Fruit fly (Drosophila melanogaster) whole organism, prepupa: ENCODE measurements around the gene CG10336.

Experiments used
- Blimp-1 ChIP-seq: fragments of 200-800 bp; sonication (Bioruptor generic); optimal IDR thresholded peaks from 3 replicates; lab custom pipeline; 2017; ENCODE audit warnings: missing biosample characterization, missing genetic modification characterization, mild to moderate bottlenecking, moderate library complexity, missing genetic modification reagents
- CG10631 ChIP-seq: fragments of 200-800 bp; sonication (Bioruptor generic); optimal IDR thresholded peaks from 2 replicates; lab custom pipeline; 2016; ENCODE audit warnings: missing biosample characterization, missing genetic modification characterization
- CG10669 ChIP-seq: fragments of 200-800 bp; sonication (Bioruptor generic); optimal IDR thresholded peaks from 3 replicates; lab custom pipeline; 2018; ENCODE audit warnings: missing biosample characterization, mild to moderate bottlenecking, missing genetic modification characterization, moderate library complexity
- CG11294 ChIP-seq: fragments of 200-800 bp; sonication (Bioruptor generic); IDR thresholded peaks from 2 replicates; pipeline ENCODE4 v1.3.6; 2022; ENCODE audit warnings: missing biosample characterization, missing genetic modification characterization
- CG11762 ChIP-seq: fragments of 200-800 bp; sonication (Bioruptor generic); optimal IDR thresholded peaks from 3 replicates; lab custom pipeline; 2016; ENCODE audit warnings: missing biosample characterization, missing genetic modification characterization; ENCODE audit not compliant: insufficient read depth
- CG11902 ChIP-seq: fragments of 200-800 bp; sonication (Bioruptor generic); optimal IDR thresholded peaks from 3 replicates; lab custom pipeline; 2016; ENCODE audit warnings: missing biosample characterization, missing genetic modification characterization
- CG15336 ChIP-seq: fragments of 200-800 bp; sonication (Bioruptor generic); IDR thresholded peaks from 2 replicates; pipeline ENCODE4 v1.3.6; 2022; ENCODE audit warnings: missing biosample characterization, missing genetic modification characterization
- CG1621 ChIP-seq: fragments of 200-800 bp; sonication (Bioruptor generic); optimal IDR thresholded peaks from 3 replicates; lab custom pipeline; 2018; ENCODE audit warnings: missing biosample characterization, mild to moderate bottlenecking, missing genetic modification characterization
- CG3032 ChIP-seq: fragments of 200-800 bp; optimal IDR thresholded peaks from 2 replicates; lab custom pipeline; 2019; ENCODE audit warnings: missing biosample characterization, mild to moderate bottlenecking, missing genetic modification characterization, moderate library complexity
- CG31627 ChIP-seq: fragments of 200-800 bp; sonication (Bioruptor generic); optimal IDR thresholded peaks from 3 replicates; lab custom pipeline; 2016; ENCODE audit warnings: missing biosample characterization, missing genetic modification characterization
- CG32006 ChIP-seq: fragments of 200-800 bp; sonication (Bioruptor generic); optimal IDR thresholded peaks from 3 replicates; lab custom pipeline; 2017; ENCODE audit warnings: missing biosample characterization, mild to moderate bottlenecking, missing genetic modification characterization
- CG34406 ChIP-seq: fragments of 200-800 bp; sonication (Bioruptor generic); optimal IDR thresholded peaks from 3 replicates; lab custom pipeline; 2016; ENCODE audit warnings: missing biosample characterization, missing genetic modification characterization
- CG3919 ChIP-seq: fragments of 200-800 bp; sonication (Bioruptor generic); optimal IDR thresholded peaks from 3 replicates; lab custom pipeline; 2016; ENCODE audit warnings: missing biosample characterization, missing genetic modification characterization
- CG4318 ChIP-seq: fragments of 200-800 bp; sonication (Bioruptor generic); optimal IDR thresholded peaks from 3 replicates; lab custom pipeline; 2017; ENCODE audit warnings: missing biosample characterization, mild to moderate bottlenecking, missing genetic modification characterization
- CG6163 ChIP-seq: fragments of 200-800 bp; sonication (Bioruptor generic); IDR thresholded peaks from 3 replicates; pipeline ENCODE4 v1.3.6; 2022; ENCODE audit warnings: missing biosample characterization, missing genetic modification characterization
- CG6276 ChIP-seq: fragments of 200-800 bp; sonication (Bioruptor generic); optimal IDR thresholded peaks from 2 replicates; lab custom pipeline; 2017; ENCODE audit warnings: missing biosample characterization, mild to moderate bottlenecking, missing genetic modification characterization
- CG6792 ChIP-seq: fragments of 200-800 bp; sonication (Bioruptor generic); optimal IDR thresholded peaks from 3 replicates; lab custom pipeline; 2016; ENCODE audit warnings: missing biosample characterization, missing genetic modification characterization
- CG6808 ChIP-seq: fragments of 200-800 bp; sonication (Bioruptor generic); optimal IDR thresholded peaks from 3 replicates; lab custom pipeline; 2017; ENCODE audit warnings: missing biosample characterization, missing genetic modification characterization, mild to moderate bottlenecking, moderate library complexity, missing genetic modification reagents
- CG7368 ChIP-seq: fragments of 200-800 bp; sonication (Bioruptor generic); optimal IDR thresholded peaks from 3 replicates; lab custom pipeline; 2016; ENCODE audit warnings: missing biosample characterization, missing genetic modification characterization
- CG8319 ChIP-seq: fragments of 200-800 bp; sonication (Bioruptor generic); optimal IDR thresholded peaks from 3 replicates; lab custom pipeline; 2016; ENCODE audit warnings: missing biosample characterization, missing genetic modification characterization
- CG8632 ChIP-seq: fragments of 200-800 bp; sonication (Bioruptor generic); optimal IDR thresholded peaks from 3 replicates; lab custom pipeline; 2016; ENCODE audit warnings: missing biosample characterization, missing genetic modification characterization
- CG9139 ChIP-seq: fragments of 200-800 bp; sonication (Bioruptor generic); optimal IDR thresholded peaks from 3 replicates; lab custom pipeline; 2017; ENCODE audit warnings: missing biosample characterization, mild to moderate bottlenecking, missing genetic modification characterization
- Eip75B ChIP-seq: fragments of 200-800 bp; sonication (Bioruptor generic); optimal IDR thresholded peaks from 3 replicates; lab custom pipeline; 2016; ENCODE audit warnings: missing biosample characterization, missing genetic modification characterization
- Eip78C ChIP-seq: fragments of 200-800 bp; sonication (Bioruptor generic); peaks from one replicate; lab custom pipeline; 2016; ENCODE audit warnings: missing biosample characterization, missing genetic modification characterization
- Ets21C ChIP-seq: fragments of 200-800 bp; sonication (Bioruptor generic); optimal IDR thresholded peaks from 3 replicates; lab custom pipeline; 2016; ENCODE audit warnings: missing biosample characterization, missing genetic modification characterization
- Ets96B ChIP-seq: fragments of 200-800 bp; optimal IDR thresholded peaks from 2 replicates; lab custom pipeline; 2019; ENCODE audit warnings: missing biosample characterization, mild to moderate bottlenecking, missing genetic modification characterization, moderate library complexity
- Gug ChIP-seq: fragments of 200-800 bp; sonication (Bioruptor generic); IDR thresholded peaks from 2 replicates; pipeline ENCODE4 v1.3.6; 2022; ENCODE audit warnings: missing biosample characterization, missing genetic modification characterization
- Hr38 ChIP-seq: sonication (Bioruptor generic); optimal IDR thresholded peaks from 2 replicates; lab custom pipeline; 2016; ENCODE audit warnings: missing biosample characterization, missing genetic modification characterization
- Hr4 ChIP-seq: fragments of 200-800 bp; sonication (Bioruptor generic); optimal IDR thresholded peaks from 3 replicates; lab custom pipeline; 2016; ENCODE audit warnings: missing biosample characterization, missing genetic modification characterization
- Met ChIP-seq: fragments of 200-800 bp; sonication (Bioruptor generic); optimal IDR thresholded peaks from 3 replicates; lab custom pipeline; 2016; ENCODE audit warnings: missing biosample characterization, missing genetic modification characterization
- OdsH ChIP-seq: fragments of 200-800 bp; sonication (Bioruptor generic); optimal IDR thresholded peaks from 3 replicates; lab custom pipeline; 2016; ENCODE audit warnings: missing biosample characterization, missing genetic modification characterization
- Smox ChIP-seq: fragments of 200-800 bp; sonication (Bioruptor generic); optimal IDR thresholded peaks from 3 replicates; lab custom pipeline; 2016; ENCODE audit warnings: missing biosample characterization, missing genetic modification characterization
- Sox102F ChIP-seq: fragments of 200-800 bp; sonication (Bioruptor generic); optimal IDR thresholded peaks from 2 replicates; lab custom pipeline; 2016; ENCODE audit warnings: missing biosample characterization, mild to moderate bottlenecking, missing genetic modification characterization
- Sox14 ChIP-seq: fragments of 200-800 bp; sonication (Bioruptor generic); optimal IDR thresholded peaks from 3 replicates; lab custom pipeline; 2016; ENCODE audit warnings: missing biosample characterization, missing genetic modification characterization
- Sox15 ChIP-seq: fragments of 200-800 bp; sonication (Bioruptor generic); optimal IDR thresholded peaks from 3 replicates; lab custom pipeline; 2016; ENCODE audit warnings: missing biosample characterization, missing genetic modification characterization
- achi ChIP-seq: fragments of 200-800 bp; sonication (Bioruptor generic); optimal IDR thresholded peaks from 3 replicates; lab custom pipeline; 2016; ENCODE audit warnings: missing biosample characterization, missing genetic modification characterization
- cyc ChIP-seq: fragments of 200-800 bp; sonication (Bioruptor generic); optimal IDR thresholded peaks from 3 replicates; lab custom pipeline; 2016; ENCODE audit warnings: missing biosample characterization, missing genetic modification characterization
- dac ChIP-seq: fragments of 200-800 bp; sonication (Bioruptor generic); optimal IDR thresholded peaks from 2 replicates; lab custom pipeline; 2017; ENCODE audit warnings: missing biosample characterization, mild to moderate bottlenecking, missing genetic modification characterization
- dsx ChIP-seq: fragments of 200-800 bp; optimal IDR thresholded peaks from 3 replicates; lab custom pipeline; 2019; ENCODE audit warnings: missing biosample characterization, mild to moderate bottlenecking, missing genetic modification characterization, moderate library complexity; ENCODE audit not compliant: poor library complexity, severe bottlenecking
- fd85E ChIP-seq: fragments of 200-800 bp; sonication (Bioruptor generic); optimal IDR thresholded peaks from 3 replicates; lab custom pipeline; 2016; ENCODE audit warnings: missing biosample characterization, missing genetic modification characterization
- lz ChIP-seq: fragments of 200-800 bp; sonication (Bioruptor generic); optimal IDR thresholded peaks from 3 replicates; lab custom pipeline; 2016; ENCODE audit warnings: missing biosample characterization, missing genetic modification characterization
- net ChIP-seq: fragments of 200-800 bp; sonication (Bioruptor generic); optimal IDR thresholded peaks from 3 replicates; lab custom pipeline; 2016; ENCODE audit warnings: missing biosample characterization, missing genetic modification characterization
- pdm3 ChIP-seq: fragments of 200-800 bp; sonication (Bioruptor generic); optimal IDR thresholded peaks from 3 replicates; lab custom pipeline; 2016; ENCODE audit warnings: missing biosample characterization, missing genetic modification characterization
- salr ChIP-seq, 2 experiments: fragments of 200-800 bp; sonication (Bioruptor generic); optimal IDR thresholded peaks; 3 replicates each; lab custom pipeline; 2016 to 2018; ENCODE audit warnings: missing biosample characterization in 2 of 2, missing genetic modification characterization in 2 of 2, mild to moderate bottlenecking in 1 of 2
- ss ChIP-seq, 2 experiments: fragments of 200-800 bp; sonication (Bioruptor generic); optimal IDR thresholded peaks; 2 replicates in 1 of 2; 3 replicates in 1 of 2; lab custom pipeline; 2017 to 2018; ENCODE audit warnings: mild to moderate bottlenecking in 2 of 2, missing biosample characterization in 2 of 2, missing genetic modification characterization in 2 of 2, moderate library complexity in 1 of 2
- svp ChIP-seq: fragments of 200-800 bp; sonication (Bioruptor generic); peaks from one replicate; lab custom pipeline; 2016; ENCODE audit warnings: missing biosample characterization, missing genetic modification characterization
- vri ChIP-seq: fragments of 200-800 bp; sonication (Bioruptor generic); optimal IDR thresholded peaks from 3 replicates; lab custom pipeline; 2016; ENCODE audit warnings: missing biosample characterization, mild to moderate bottlenecking, missing genetic modification characterization

The CG10336 gene

dm6 chr2L:18663395-18663794 lies 25.9 kb upstream of the CG10336 start (continued):
- TF ChIP-seq Eip75B (GFP tag; lab: Kevin White, UChicago) (no peak), CG6163 (GFP tag; lab: Robert Waterston, UW) (peak; percentile 52; the same call in 2 of the 3 replicates), CG31627 (GFP tag; lab: Kevin White, UChicago) (peak; percentile 34), Sox15 (GFP tag; lab: Kevin White, UChicago) (no peak), Met (peak; percentile 32), Ets96B (no peak), Gug (GFP tag; lab: Robert Waterston, UW) (peak; percentile 23; the same call in 1 of the 2 replicates), cyc (no peak), dac (GFP tag; lab: Kevin White, UChicago) (no peak), OdsH (GFP tag; lab: Kevin White, UChicago) (peak; percentile 35), CG15336 (GFP tag; lab: Robert Waterston, UW) (peak; percentile 52), CG1621 (tag; lab: Kevin White, UChicago) (no peak), Hr4 (peak; percentile 56), dsx (GFP tag; lab: Kevin White, UChicago) (no peak), CG8319 (no peak), net (peak; percentile 24), CG7368 (GFP tag; lab: Kevin White, UChicago) (no peak), Smox (peak; percentile 14), pdm3 (GFP tag; lab: Kevin White, UChicago) (peak; percentile 22), CG4318 (GFP tag; lab: Kevin White, UChicago) (peak; percentile 15), Hr38 (no peak), CG11902 (GFP tag; lab: Kevin White, UChicago) (no peak), CG6276 (GFP tag; lab: Kevin White, UChicago) (peak; percentile 22), svp (GFP tag; lab: Kevin White, UChicago) (peak; percentile 70), CG32006 (GFP tag; lab: Kevin White, UChicago) (peak; percentile 44), CG6808 (GFP tag; lab: Kevin White, UChicago) (no peak), salr (GFP tag; optimal IDR thresholded peaks at IDR 0.05; lab: Kevin White, UChicago) (peak in 1 of 2 experiments; percentile 19), CG3032 (no peak), Sox102F (no peak), CG34406 (GFP tag; lab: Kevin White, UChicago) (no peak), Sox14 (GFP tag; lab: Kevin White, UChicago) (peak; percentile 19)

- TF ChIP-seq CG11762 (peak; percentile 63), CG4318 (GFP tag; lab: Kevin White, UChicago) (peak; percentile 44), cyc (peak; percentile 78), Eip75B (GFP tag; lab: Kevin White, UChicago) (peak; percentile 86), CG6808 (GFP tag; lab: Kevin White, UChicago) (peak; percentile 88), Eip78C (GFP tag; lab: Kevin White, UChicago) (peak; percentile 95), CG1621 (tag; lab: Kevin White, UChicago) (peak; percentile 64), ss (GFP tag; optimal IDR thresholded peaks at IDR 0.05; lab: Kevin White, UChicago) (peak; percentile 85 to 88), CG8632 (GFP tag; lab: Kevin White, UChicago) (peak; percentile 62), CG6792 (peak; percentile 74), CG11294 (GFP tag; lab: Robert Waterston, UW) (no peak), lz (GFP tag; lab: Kevin White, UChicago) (peak; percentile 88), achi (GFP tag; lab: Kevin White, UChicago) (peak; percentile 84), dac (GFP tag; lab: Kevin White, UChicago) (peak; percentile 5), CG10631 (GFP tag; lab: Kevin White, UChicago) (peak; percentile 82), Blimp-1 (GFP tag; lab: Kevin White, UChicago) (peak; percentile 65), OdsH (GFP tag; lab: Kevin White, UChicago) (peak; percentile 81), CG9139 (GFP tag; lab: Kevin White, UChicago) (peak; percentile 79), Gug (GFP tag; lab: Robert Waterston, UW) (peak; percentile 35; the same call in 1 of the 2 replicates), salr (GFP tag; optimal IDR thresholded peaks at IDR 0.05; lab: Kevin White, UChicago) (peak; percentile 53 to 79), CG3032 (peak; percentile 89), vri (GFP tag; lab: Kevin White, UChicago) (peak; percentile 55), Sox15 (GFP tag; lab: Kevin White, UChicago) (peak; percentile 23), Smox (peak; percentile 85), CG3919 (peak; percentile 73), Ets21C (peak; percentile 72), CG10669 (peak; percentile 81), Sox14 (GFP tag; lab: Kevin White, UChicago) (peak; percentile 89), fd85E (GFP tag; lab: Kevin White, UChicago) (no peak)
These were observed 24.4 kb upstream of the CG10336 start for dm6 chr2L:18664707-18665550.
